Worm (Caenorhabditis elegans) whole organism, L4/young adult: ENCODE measurements around the gene let-99.

Source experiments
- dao-5 ChIP-seq: sonication (generic microtip); optimal IDR thresholded peaks from 2 replicates; lab custom pipeline; 2016; ENCODE audit warnings: missing genotype, missing genetic modification characterization, moderate library complexity, missing compliant biosample characterization
- him-1 ChIP-seq: sonication (generic microtip); optimal IDR thresholded peaks from 2 replicates; lab custom pipeline; 2016; ENCODE audit warnings: missing genotype, missing genetic modification reagents, missing genetic modification characterization, missing compliant biosample characterization

DNA sequence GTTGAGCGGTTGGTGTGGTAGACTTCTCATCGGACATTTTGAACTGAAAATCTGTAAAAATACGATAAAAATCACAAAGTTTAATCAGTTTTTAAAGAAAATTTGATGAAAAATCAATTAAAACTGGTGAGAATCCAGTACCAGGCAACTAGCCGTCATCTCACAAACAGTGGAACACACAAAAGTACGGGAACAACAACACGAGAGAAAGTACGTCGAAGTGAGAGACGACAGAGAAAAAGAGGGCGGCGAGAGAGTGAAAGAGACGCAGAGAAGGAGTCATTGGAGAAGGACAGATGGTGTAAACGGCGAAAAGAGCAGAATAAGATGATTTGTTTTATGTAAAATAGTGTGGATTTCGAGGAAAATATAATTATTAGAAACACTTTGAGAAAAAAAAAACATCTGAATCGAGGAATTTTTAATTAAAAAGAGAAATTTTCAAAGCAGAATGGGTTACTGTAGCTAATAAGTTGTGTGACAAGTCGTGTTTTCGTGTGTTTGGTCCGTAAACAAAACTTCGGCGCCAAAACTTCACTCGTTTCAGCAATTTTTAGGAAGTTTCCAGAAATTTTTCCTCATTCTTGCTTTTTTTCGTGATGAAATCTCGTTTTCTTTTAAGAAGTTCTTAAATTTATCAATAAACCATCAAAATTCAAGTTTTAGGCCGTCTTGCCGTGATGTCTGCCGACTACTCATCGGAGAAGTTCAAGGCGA lies at the start of gene let-99, which contains the start of gene hsb-1:
- TF ChIP-seq dao-5 (tag; lab: Kevin White, UChicago) (no peak), him-1 (tag; lab: Kevin White, UChicago) (no peak)
